Fruit fly (Drosophila melanogaster): Measurements from ENCODE around the gene CG6333.
A peak's percentile ranks its signal among the peaks of the same experiment; 100 is the strongest.

Gene CG6333

dm6 chr3L:17513893-17514616 is 28.0 kb upstream of the CG6333 start, which contains the start of the genes U4-U6-60K and CG7564:
TSS of gene U4-U6-60K (minus strand) at chr3L:17513912.
TSS of gene CG7564 (plus strand) at chr3L:17514298.
- no peak for TF ChIP-seq pros (GFP tag; optimal IDR thresholded peaks at IDR 0.05)
- TF ChIP-seq CG10654 (GFP tag; optimal IDR thresholded peaks at IDR 0.05), result peak; percentile 60
- TF ChIP-seq CG13624 (GFP tag; optimal IDR thresholded peaks at IDR 0.05), result peak; percentile 41
- peak; percentile 56 for TF ChIP-seq Elba2 (GFP tag; optimal IDR thresholded peaks at IDR 0.05)
- TF ChIP-seq HLH3B (GFP tag; IDR thresholded peaks at IDR 0.05), result peak; percentile 13; the same call in 1 of the 2 replicates
- peak; percentile 25 for TF ChIP-seq Sox102F (GFP tag; optimal IDR thresholded peaks at IDR 0.05)
- TF ChIP-seq Aef1 (GFP tag; IDR thresholded peaks at IDR 0.05), result peak; percentile 10; the same call in 2 of the 3 replicates
- TF ChIP-seq kni (GFP tag; optimal IDR thresholded peaks at IDR 0.05), result peak; percentile 60
- TF ChIP-seq CG12104 (GFP tag; optimal IDR thresholded peaks at IDR 0.05), result peak; percentile 71
- TF ChIP-seq MBD-R2 (GFP tag; IDR thresholded peaks at IDR 0.05), result 0 out of 2 replicates have a peak, but pooled peaks have one; percentile 27
- TF ChIP-seq ham (GFP tag; IDR thresholded peaks at IDR 0.05), result no peak
- TF ChIP-seq CG4854 (GFP tag; optimal IDR thresholded peaks at IDR 0.05), result peak; percentile 22
- no peak for TF ChIP-seq br (optimal IDR thresholded peaks at IDR 0.05)
- peak; percentile 60 for TF ChIP-seq lbe (GFP tag; optimal IDR thresholded peaks at IDR 0.05)
- TF ChIP-seq Sry-δ (GFP tag; optimal IDR thresholded peaks at IDR 0.05), result peak; percentile 79
- no peak for TF ChIP-seq sr (GFP tag; IDR thresholded peaks at IDR 0.05)
- TF ChIP-seq Gug (GFP tag; IDR thresholded peaks at IDR 0.05), result peak; percentile 80; the same call in 3 of the 4 replicates
- TF ChIP-seq tin (GFP tag; optimal IDR thresholded peaks at IDR 0.05), result peak; percentile 71
- TF ChIP-seq CG1024 (GFP tag; IDR thresholded peaks at IDR 0.05), result 0 out of 2 replicates have a peak, but pooled peaks have one; percentile 34
- peak; percentile 5 for TF ChIP-seq CG12744 (GFP tag; optimal IDR thresholded peaks at IDR 0.05)
- no peak for TF ChIP-seq wor (GFP tag; IDR thresholded peaks at IDR 0.05)
- TF ChIP-seq CG3847 (GFP tag; IDR thresholded peaks at IDR 0.05), result peak; percentile 84
- TF ChIP-seq HLH4C (GFP tag; IDR thresholded peaks at IDR 0.05; ENCODE audit: partially characterized antibody), result peak; percentile 95
- no peak for TF ChIP-seq CG17612 (GFP tag; IDR thresholded peaks at IDR 0.05)
- TF ChIP-seq sens-2 (GFP tag; IDR thresholded peaks at IDR 0.05), result no peak
- TF ChIP-seq wek (GFP tag; optimal IDR thresholded peaks at IDR 0.05), result no peak
- peak; percentile 28 for TF ChIP-seq onecut (GFP tag; IDR thresholded peaks at IDR 0.05)
- peak; percentile 79 for TF ChIP-seq phol (tag; optimal IDR thresholded peaks at IDR 0.05)
- TF ChIP-seq Hmr (GFP tag; optimal IDR thresholded peaks at IDR 0.05), result peak; percentile 72
- peak; percentile 38; the same call in 1 of the 2 replicates for TF ChIP-seq Dref (GFP tag; IDR thresholded peaks at IDR 0.05)
- TF ChIP-seq NFAT (GFP tag; IDR thresholded peaks at IDR 0.05), result peak; percentile 76
- no peak for TF ChIP-seq gce (GFP tag; IDR thresholded peaks at IDR 0.05)
- TF ChIP-seq oc (tag; optimal IDR thresholded peaks at IDR 0.05), result no peak
- TF ChIP-seq Antp (GFP tag; optimal IDR thresholded peaks at IDR 0.05), result peak; percentile 53
- TF ChIP-seq Drgx (GFP tag; IDR thresholded peaks at IDR 0.05), result no peak
- peak; percentile 56 for TF ChIP-seq CG2712 (tag; optimal IDR thresholded peaks at IDR 0.05)
- TF ChIP-seq dati (GFP tag; IDR thresholded peaks at IDR 0.05), result no peak
- peak; percentile 90 for TF ChIP-seq Sin3A (optimal IDR thresholded peaks at IDR 0.05)
- TF ChIP-seq CG31224 (GFP tag; IDR thresholded peaks at IDR 0.05), result peak; percentile 40; the same call in 1 of the 2 replicates
- no peak for TF ChIP-seq cg (GFP tag; optimal IDR thresholded peaks at IDR 0.05)
- TF ChIP-seq CG7745 (tag; optimal IDR thresholded peaks at IDR 0.05), result no peak
- TF ChIP-seq chif (GFP tag; optimal IDR thresholded peaks at IDR 0.05), result no peak
- peak; percentile 81 for TF ChIP-seq bcd (GFP tag; optimal IDR thresholded peaks at IDR 0.05)
- no peak for TF ChIP-seq gcm (GFP tag; optimal IDR thresholded peaks at IDR 0.05)
- TF ChIP-seq odd (GFP tag; optimal IDR thresholded peaks at IDR 0.05), result no peak
- no peak for TF ChIP-seq CG43689 (GFP tag; IDR thresholded peaks at IDR 0.05)
- TF ChIP-seq abd-A (tag; optimal IDR thresholded peaks at IDR 0.05), result no peak
- TF ChIP-seq CG6254 (GFP tag; optimal IDR thresholded peaks at IDR 0.05), result no peak
- TF ChIP-seq CG11504 (tag; optimal IDR thresholded peaks at IDR 0.05), result no peak
- TF ChIP-seq vvl (GFP tag; IDR thresholded peaks at IDR 0.05), result peak; percentile 54
- no peak for TF ChIP-seq CG11093 (GFP tag; IDR thresholded peaks at IDR 0.05)

All from whole organism, embryonic.